Worm (Caenorhabditis elegans): ENCODE measurements around the gene T19H12.6.

DNA sequence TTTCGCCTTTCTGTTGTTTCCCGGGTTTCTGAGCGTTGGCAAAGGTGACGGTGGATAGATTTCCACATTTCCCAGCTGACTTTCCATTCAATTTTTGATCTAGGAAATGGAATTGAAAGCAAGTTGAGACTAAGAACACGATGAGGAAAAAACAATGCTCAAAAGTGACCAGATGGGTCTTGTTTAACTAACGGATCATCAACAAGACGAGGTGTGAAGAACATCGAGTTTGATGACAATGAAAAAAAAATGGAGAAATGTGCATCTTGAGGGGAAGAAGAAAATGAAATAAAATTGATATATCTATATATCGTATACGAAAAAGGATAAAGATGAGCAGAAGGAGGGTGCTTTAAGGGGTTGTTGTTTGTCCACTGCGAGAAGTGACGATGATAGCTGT, at the start of gene T19H12.6:
- TF ChIP-seq Y75B8A.6 (GFP tag; IDR thresholded peaks at IDR 0.05), result no peak
- TF ChIP-seq T20F7.1 (GFP tag; optimal IDR thresholded peaks at IDR 0.05), result no peak
- no peak for TF ChIP-seq fkh-10 (GFP tag; optimal IDR thresholded peaks at IDR 0.05)
- TF ChIP-seq dpl-1 (GFP tag; optimal IDR thresholded peaks at IDR 0.05), result no peak
- TF ChIP-seq mxl-3 (GFP tag; optimal IDR thresholded peaks at IDR 0.05), result no peak
- no peak for TF ChIP-seq nhr-11 (tag; optimal IDR thresholded peaks at IDR 0.05)
- TF ChIP-seq lin-39 (tag; optimal IDR thresholded peaks at IDR 0.05), result no peak
